Worm (Caenorhabditis elegans) whole organism, L1 larva: ENCODE results near the gene med-1.

Source experiments
- F16B12.6 ChIP-seq: fragments of 150-350 bp; optimal IDR thresholded peaks from 2 replicates; lab custom pipeline; 2014; ENCODE audit warnings: missing biosample characterization, missing genetic modification characterization
- Y116A8C.19 ChIP-seq: sonication (generic microtip); optimal IDR thresholded peaks from 2 replicates; lab custom pipeline; 2016; ENCODE audit warnings: missing compliant biosample characterization, missing genetic modification characterization, borderline replicate concordance
- aly-2 ChIP-seq: fragments of 150-350 bp; optimal IDR thresholded peaks from 2 replicates; lab custom pipeline; 2014; ENCODE audit warnings: missing biosample characterization, missing genetic modification characterization
- blmp-1 ChIP-seq: fragments of 150-350 bp; optimal IDR thresholded peaks from 2 replicates; lab custom pipeline; 2014; ENCODE audit warnings: missing biosample characterization, missing genetic modification characterization
- ceh-8 ChIP-seq: fragments of 200-800 bp; sonication (Bioruptor generic); optimal IDR thresholded peaks from 2 replicates; lab custom pipeline; 2018; ENCODE audit warnings: mild to moderate bottlenecking, missing genetic modification characterization, moderate library complexity, missing compliant biosample characterization
- ceh-82 ChIP-seq, 3 experiments: fragments of 150-350 bp in 1 of 3; sonication (generic microtip) in 2 of 3; optimal IDR thresholded peaks; 2 replicates each; lab custom pipeline; 2014 to 2017; ENCODE audit warnings: missing biosample characterization in 3 of 3, missing genetic modification characterization in 3 of 3
- ceh-90 ChIP-seq: sonication (generic microtip); optimal IDR thresholded peaks from 2 replicates; lab custom pipeline; 2016; ENCODE audit warnings: missing genetic modification characterization, missing compliant biosample characterization
- dsc-1 ChIP-seq: sonication (generic microtip); optimal IDR thresholded peaks from 2 replicates; lab custom pipeline; 2016; ENCODE audit warnings: mild to moderate bottlenecking, missing genetic modification characterization, missing compliant biosample characterization
- efl-1 ChIP-seq, 4 experiments: fragments of 150-350 bp; optimal IDR thresholded peaks in 3 of 4; peaks in 1 of 4; 1 replicate in 1 of 4; 2 replicates in 3 of 4; lab custom pipeline; 2014; ENCODE audit warnings: missing biosample characterization in 2 of 4, missing genetic modification characterization in 2 of 4, missing genetic modification reagents in 2 of 4
- fkh-4 ChIP-seq: sonication (generic microtip); optimal IDR thresholded peaks from 2 replicates; lab custom pipeline; 2016; ENCODE audit warnings: missing compliant biosample characterization, missing genetic modification characterization, borderline replicate concordance
- fkh-8 ChIP-seq: sonication (generic microtip); optimal IDR thresholded peaks from 2 replicates; lab custom pipeline; 2016; ENCODE audit warnings: mild to moderate bottlenecking, missing genetic modification characterization, missing compliant biosample characterization
- hpl-2 ChIP-seq: fragments of 150-350 bp; optimal IDR thresholded peaks from 2 replicates; lab custom pipeline; 2014; ENCODE audit warnings: missing biosample characterization, missing genetic modification reagents, missing genetic modification characterization
- irx-1 ChIP-seq: sonication (generic microtip); optimal IDR thresholded peaks from 2 replicates; lab custom pipeline; 2016; ENCODE audit warnings: missing genetic modification characterization, missing compliant biosample characterization
- lin-13 ChIP-seq: fragments of 150-350 bp; optimal IDR thresholded peaks from 2 replicates; lab custom pipeline; 2014; ENCODE audit warnings: missing biosample characterization, missing genetic modification reagents, missing genetic modification characterization
- lin-35 ChIP-seq, 2 experiments: fragments of 150-350 bp; optimal IDR thresholded peaks; 2 replicates each; lab custom pipeline; 2014; ENCODE audit warnings: missing biosample characterization in 2 of 2, missing genetic modification characterization in 2 of 2, missing genetic modification reagents in 2 of 2
- lsy-2 ChIP-seq, 2 experiments: fragments of 150-350 bp; optimal IDR thresholded peaks; 2 replicates each; lab custom pipeline; 2014; ENCODE audit warnings: missing biosample characterization in 2 of 2, missing genetic modification characterization in 2 of 2
- mef-2 ChIP-seq: fragments of 150-350 bp; optimal IDR thresholded peaks from 2 replicates; lab custom pipeline; 2014; ENCODE audit warnings: missing biosample characterization, missing genetic modification characterization
- mep-1 ChIP-seq: fragments of 150-350 bp; optimal IDR thresholded peaks from 2 replicates; lab custom pipeline; 2014; ENCODE audit warnings: missing biosample characterization, missing genetic modification characterization
- nhr-20 ChIP-seq: sonication (generic microtip); optimal IDR thresholded peaks from 2 replicates; lab custom pipeline; 2016; ENCODE audit warnings: mild to moderate bottlenecking, missing genetic modification characterization, missing compliant biosample characterization
- nhr-237 ChIP-seq: fragments of 150-350 bp; optimal IDR thresholded peaks from 2 replicates; lab custom pipeline; 2014; ENCODE audit warnings: missing biosample characterization, missing genetic modification characterization
- nhr-28 ChIP-seq: fragments of 150-350 bp; optimal IDR thresholded peaks from 2 replicates; lab custom pipeline; 2014; ENCODE audit warnings: missing biosample characterization, missing genetic modification characterization
- nhr-71 ChIP-seq: sonication (generic microtip); optimal IDR thresholded peaks from 2 replicates; lab custom pipeline; 2016; ENCODE audit warnings: mild to moderate bottlenecking, missing genetic modification characterization, moderate library complexity, missing compliant biosample characterization
- nhr-84 ChIP-seq: sonication (generic microtip); optimal IDR thresholded peaks from 2 replicates; lab custom pipeline; 2017; ENCODE audit warnings: missing biosample characterization, missing genetic modification characterization
- nhr-90 ChIP-seq: sonication (generic microtip); optimal IDR thresholded peaks from 2 replicates; lab custom pipeline; 2016; ENCODE audit warnings: mild to moderate bottlenecking, missing genetic modification characterization, missing compliant biosample characterization; ENCODE audit not compliant: poor library complexity
- pqm-1 ChIP-seq: sonication (generic microtip); optimal IDR thresholded peaks from 3 replicates; lab custom pipeline; 2017; ENCODE audit warnings: missing biosample characterization, missing genetic modification characterization
- rnt-1 ChIP-seq: sonication (generic microtip); optimal IDR thresholded peaks from 2 replicates; lab custom pipeline; 2016; ENCODE audit warnings: mild to moderate bottlenecking, missing genetic modification characterization, moderate library complexity, missing compliant biosample characterization
- snpc-4 ChIP-seq: fragments of 150-350 bp; optimal IDR thresholded peaks from 2 replicates; lab custom pipeline; 2014; ENCODE audit warnings: missing biosample characterization, missing genetic modification characterization
- snu-23 ChIP-seq: sonication (generic microtip); optimal IDR thresholded peaks from 2 replicates; lab custom pipeline; 2016; ENCODE audit warnings: missing genetic modification characterization, missing compliant biosample characterization
- sptf-1 ChIP-seq: fragments of 150-350 bp; optimal IDR thresholded peaks from 2 replicates; lab custom pipeline; 2014; ENCODE audit warnings: missing biosample characterization, missing genetic modification characterization
- sup-37 ChIP-seq: fragments of 200-800 bp; sonication (Bioruptor generic); optimal IDR thresholded peaks from 2 replicates; lab custom pipeline; 2018; ENCODE audit warnings: mild to moderate bottlenecking, missing genetic modification characterization, missing compliant biosample characterization
- swsn-7 ChIP-seq: sonication (generic microtip); optimal IDR thresholded peaks from 2 replicates; lab custom pipeline; 2016; ENCODE audit warnings: missing genetic modification characterization, missing compliant biosample characterization
- tbx-2 ChIP-seq: sonication (generic microtip); optimal IDR thresholded peaks from 2 replicates; lab custom pipeline; 2016; ENCODE audit warnings: missing genetic modification characterization, missing compliant biosample characterization
- tlp-1 ChIP-seq: fragments of 150-350 bp; optimal IDR thresholded peaks from 2 replicates; lab custom pipeline; 2014; ENCODE audit warnings: missing biosample characterization, missing genetic modification characterization
- xbp-1 ChIP-seq: sonication (generic microtip); optimal IDR thresholded peaks from 2 replicates; lab custom pipeline; 2016; ENCODE audit warnings: missing genetic modification characterization, missing compliant biosample characterization
- zag-1 ChIP-seq: fragments of 150-350 bp; optimal IDR thresholded peaks from 2 replicates; lab custom pipeline; 2014; ENCODE audit warnings: missing biosample characterization, missing genetic modification characterization
- zip-4 ChIP-seq: fragments of 200-800 bp; sonication (Bioruptor generic); optimal IDR thresholded peaks from 2 replicates; lab custom pipeline; 2018; ENCODE audit warnings: mild to moderate bottlenecking, missing genetic modification characterization, moderate library complexity, missing compliant biosample characterization

med-1 gene

ce11 chrX:12467660-12468111 lies 37.3 kb downstream of the med-1 start, which contains the start of gene myo-2:
Gene myo-2, plus strand, starts transcription at chrX:12468061.
- TF ChIP-seq nhr-28 (tag; lab: Kevin White, UChicago) (no peak), nhr-20 (tag; lab: Kevin White, UChicago) (peak; percentile 3), lin-13 (GFP tag; lab: Kevin White, UChicago) (no peak), efl-1 (optimal IDR thresholded peaks at IDR 0.05; lab: Kevin White, UChicago) (no peak), efl-1 (GFP tag; optimal IDR thresholded peaks at IDR 0.05 in 1 of 2; lab: Kevin White, UChicago) (peak in 1 of 2 experiments; percentile 51), snpc-4 (tag; lab: Kevin White, UChicago) (no peak), tbx-2 (peak; percentile 8), nhr-84 (tag; lab: Kevin White, UChicago) (no peak), tlp-1 (tag; lab: Kevin White, UChicago) (no peak), dsc-1 (tag; lab: Kevin White, UChicago) (no peak)

DNA sequence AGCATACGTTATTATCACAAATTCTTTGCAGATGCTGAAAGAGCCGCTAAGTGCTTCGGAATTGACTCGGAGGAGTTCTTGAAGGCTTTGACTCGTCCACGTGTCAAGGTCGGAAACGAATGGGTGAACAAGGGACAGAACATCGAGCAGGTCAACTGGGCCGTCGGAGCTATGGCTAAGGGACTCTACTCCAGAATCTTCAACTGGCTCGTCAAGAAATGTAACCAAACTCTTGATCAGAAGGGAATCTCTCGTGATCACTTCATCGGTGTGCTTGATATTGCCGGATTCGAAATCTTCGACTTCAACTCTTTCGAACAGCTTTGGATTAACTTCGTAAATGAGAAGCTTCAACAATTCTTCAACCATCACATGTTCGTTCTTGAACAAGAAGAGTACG lies 39.4 kb downstream of the med-1 start:
- TF ChIP-seq ceh-90 (tag; lab: Kevin White, UChicago) (no peak), lin-13 (GFP tag; lab: Kevin White, UChicago) (no peak), zag-1 (tag; lab: Kevin White, UChicago) (no peak), blmp-1 (tag; lab: Kevin White, UChicago) (no peak), mef-2 (no peak), rnt-1 (tag; lab: Kevin White, UChicago) (no peak), fkh-4 (no peak), ceh-82 (tag; optimal IDR thresholded peaks at IDR 0.05; lab: Kevin White, UChicago) (no peak), lin-35 (GFP tag; optimal IDR thresholded peaks at IDR 0.05; lab: Kevin White, UChicago) (no peak), sup-37 (GFP tag; lab: Kevin White, UChicago) (no peak), irx-1 (no peak), pqm-1 (tag; lab: Kevin White, UChicago) (no peak), fkh-8 (tag; lab: Kevin White, UChicago) (no peak), nhr-71 (tag; lab: Kevin White, UChicago) (no peak), swsn-7 (tag; lab: Kevin White, UChicago) (no peak), zip-4 (GFP tag; lab: Kevin White, UChicago) (no peak), lsy-2 (tag; optimal IDR thresholded peaks at IDR 0.05; lab: Kevin White, UChicago) (no peak), xbp-1 (tag; lab: Kevin White, UChicago) (no peak)

ce11 chrX:12472232-12472631 lies 41.8 kb downstream of the med-1 start:
- TF ChIP-seq mep-1 (tag; lab: Kevin White, UChicago) (no peak), sptf-1 (tag; lab: Kevin White, UChicago) (no peak), nhr-90 (tag; lab: Kevin White, UChicago) (no peak), snu-23 (GFP tag; lab: Kevin White, UChicago) (no peak), F16B12.6 (no peak), aly-2 (tag; lab: Kevin White, UChicago) (no peak), mef-2 (no peak), hpl-2 (GFP tag; lab: Kevin White, UChicago) (no peak), rnt-1 (tag; lab: Kevin White, UChicago) (no peak), tbx-2 (no peak), ceh-8 (GFP tag; lab: Kevin White, UChicago) (no peak), Y116A8C.19 (tag; lab: Kevin White, UChicago) (no peak), nhr-237 (no peak), sup-37 (GFP tag; lab: Kevin White, UChicago) (no peak)
- TF ChIP-seq, all 84 proteins: peak for 0

ce11 chrX:12476412-12476811 lies 46.0 kb downstream of the med-1 start:
- TF ChIP-seq lin-13 (GFP tag; lab: Kevin White, UChicago), result no peak
- no peak for TF ChIP-seq efl-1 (optimal IDR thresholded peaks at IDR 0.05; lab: Kevin White, UChicago)
- peak in 1 of 2 experiments; percentile 59 for TF ChIP-seq efl-1 (GFP tag; optimal IDR thresholded peaks at IDR 0.05 in 1 of 2; lab: Kevin White, UChicago)
